Fruit fly (Drosophila melanogaster): Measurements from ENCODE around the gene CG46519.
"Not testable (repeated sequence)": the region's sequence is repeated elsewhere in the genome, so short reads cannot be mapped to it uniquely, and the experiment has no call there.

The CG46519 gene

DNA sequence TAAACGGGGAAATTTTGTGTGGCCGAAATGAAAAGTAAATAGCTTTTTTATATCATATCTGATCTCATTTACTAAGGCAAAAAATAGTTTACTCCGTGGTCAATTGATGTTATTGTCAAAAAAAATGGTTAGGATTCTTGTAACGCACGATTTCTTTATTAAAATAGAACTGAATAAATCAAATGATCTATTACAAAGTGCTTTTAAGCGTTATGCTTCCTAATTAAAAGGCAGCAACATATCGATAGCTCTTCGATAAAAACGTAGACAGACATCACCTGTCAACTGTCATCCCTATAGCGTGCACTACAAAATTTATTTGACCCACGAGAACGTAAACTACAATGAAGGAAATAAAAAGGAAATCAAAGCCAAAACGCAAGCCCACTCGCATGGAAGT, at the start of gene CG46519:
Gene CG46519 (plus strand): TSS at position 301 of the 400 bp plus-strand sequence.
- TF ChIP-seq ttk, insv, h (optimal IDR thresholded peaks at IDR 0.05): not testable (repeated sequence)

DNA sequence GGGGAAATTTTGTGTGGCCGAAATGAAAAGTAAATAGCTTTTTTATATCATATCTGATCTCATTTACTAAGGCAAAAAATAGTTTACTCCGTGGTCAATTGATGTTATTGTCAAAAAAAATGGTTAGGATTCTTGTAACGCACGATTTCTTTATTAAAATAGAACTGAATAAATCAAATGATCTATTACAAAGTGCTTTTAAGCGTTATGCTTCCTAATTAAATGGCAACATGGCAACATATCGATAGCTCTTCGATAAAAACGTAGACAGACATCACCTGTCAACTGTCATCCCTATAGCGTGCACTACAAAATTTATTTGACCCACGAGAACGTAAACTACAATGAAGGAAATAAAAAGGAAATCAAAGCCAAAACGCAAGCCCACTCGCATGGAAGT, 49.2 kb upstream of the CG46519 start, which contains the start of gene CG46511:
Gene CG46511 (plus strand): TSS at position 301 of the 400 bp plus-strand sequence.
- TF ChIP-seq psq, insv, Myc (optimal IDR thresholded peaks at IDR 0.05): not testable (repeated sequence)

DNA sequence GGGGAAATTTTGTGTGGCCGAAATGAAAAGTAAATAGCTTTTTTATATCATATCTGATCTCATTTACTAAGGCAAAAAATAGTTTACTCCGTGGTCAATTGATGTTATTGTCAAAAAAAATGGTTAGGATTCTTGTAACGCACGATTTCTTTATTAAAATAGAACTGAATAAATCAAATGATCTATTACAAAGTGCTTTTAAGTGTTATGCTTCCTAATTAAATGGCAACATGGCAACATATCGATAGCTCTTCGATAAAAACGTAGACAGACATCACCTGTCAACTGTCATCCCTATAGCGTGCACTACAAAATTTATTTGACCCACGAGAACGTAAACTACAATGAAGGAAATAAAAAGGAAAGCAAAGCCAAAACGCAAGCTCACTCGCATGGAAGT, 44.3 kb upstream of the CG46519 start, which contains the start of gene CG46512:
Gene CG46512 (plus strand): TSS at position 301 of the 400 bp plus-strand sequence.
- TF ChIP-seq insv, Myc, h (optimal IDR thresholded peaks at IDR 0.05): not testable (repeated sequence)

DNA sequence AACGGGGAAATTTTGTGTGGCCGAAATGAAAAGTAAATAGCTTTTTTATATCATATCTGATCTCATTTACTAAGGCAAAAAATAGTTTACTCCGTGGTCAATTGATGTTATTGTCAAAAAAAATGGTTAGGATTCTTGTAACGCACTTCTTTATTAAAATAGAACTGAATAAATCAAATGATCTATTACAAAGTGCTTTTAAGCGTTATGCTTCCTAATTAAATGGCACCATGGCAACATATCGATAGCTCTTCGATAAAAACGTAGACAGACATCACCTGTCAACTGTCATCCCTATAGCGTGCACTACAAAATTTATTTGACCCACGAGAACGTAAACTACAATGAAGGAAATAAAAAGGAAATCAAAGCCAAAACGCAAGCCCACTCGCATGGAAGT, 39.4 kb upstream of the CG46519 start, which contains the start of gene CG46513:
Gene CG46513 (plus strand): TSS at position 301 of the 400 bp plus-strand sequence.
- not testable (repeated sequence) for TF ChIP-seq Myc, Sin3A, psq (optimal IDR thresholded peaks at IDR 0.05)

DNA sequence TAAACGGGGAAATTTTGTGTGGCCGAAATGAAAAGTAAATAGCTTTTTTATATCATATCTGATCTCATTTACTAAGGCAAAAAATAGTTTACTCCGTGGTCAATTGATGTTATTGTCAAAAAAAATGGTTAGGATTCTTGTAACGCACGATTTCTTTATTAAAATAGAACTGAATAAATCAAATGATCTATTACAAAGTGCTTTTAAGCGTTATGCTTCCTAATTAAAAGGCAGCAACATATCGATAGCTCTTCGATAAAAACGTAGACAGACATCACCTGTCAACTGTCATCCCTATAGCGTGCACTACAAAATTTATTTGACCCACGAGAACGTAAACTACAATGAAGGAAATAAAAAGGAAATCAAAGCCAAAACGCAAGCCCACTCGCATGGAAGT, 34.5 kb upstream of the CG46519 start, which contains the start of gene CG46514:
Gene CG46514 (plus strand): TSS at position 301 of the 400 bp plus-strand sequence.
- not testable (repeated sequence) for TF ChIP-seq h, insv, ttk (optimal IDR thresholded peaks at IDR 0.05)

DNA sequence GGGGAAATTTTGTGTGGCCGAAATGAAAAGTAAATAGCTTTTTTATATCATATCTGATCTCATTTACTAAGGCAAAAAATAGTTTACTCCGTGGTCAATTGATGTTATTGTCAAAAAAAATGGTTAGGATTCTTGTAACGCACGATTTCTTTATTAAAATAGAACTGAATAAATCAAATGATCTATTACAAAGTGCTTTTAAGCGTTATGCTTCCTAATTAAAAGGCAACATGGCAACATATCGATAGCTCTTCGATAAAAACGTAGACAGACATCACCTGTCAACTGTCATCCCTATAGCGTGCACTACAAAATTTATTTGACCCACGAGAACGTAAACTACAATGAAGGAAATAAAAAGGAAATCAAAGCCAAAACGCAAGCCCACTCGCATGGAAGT, 29.5 kb upstream of the CG46519 start, which contains the start of gene CG46515:
Gene CG46515 (plus strand): TSS at position 301 of the 400 bp plus-strand sequence.
- TF ChIP-seq insv, Sin3A, Myc (optimal IDR thresholded peaks at IDR 0.05): not testable (repeated sequence)

DNA sequence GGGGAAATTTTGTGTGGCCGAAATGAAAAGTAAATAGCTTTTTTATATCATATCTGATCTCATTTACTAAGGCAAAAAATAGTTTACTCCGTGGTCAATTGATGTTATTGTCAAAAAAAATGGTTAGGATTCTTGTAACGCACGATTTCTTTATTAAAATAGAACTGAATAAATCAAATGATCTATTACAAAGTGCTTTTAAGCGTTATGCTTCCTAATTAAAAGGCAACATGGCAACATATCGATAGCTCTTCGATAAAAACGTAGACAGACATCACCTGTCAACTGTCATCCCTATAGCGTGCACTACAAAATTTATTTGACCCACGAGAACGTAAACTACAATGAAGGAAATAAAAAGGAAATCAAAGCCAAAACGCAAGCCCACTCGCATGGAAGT, 19.3 kb upstream of the CG46519 start, which contains the start of gene CG46516:
Gene CG46516 (plus strand): TSS at position 301 of the 400 bp plus-strand sequence.
- TF ChIP-seq Myc, insv, Sin3A (optimal IDR thresholded peaks at IDR 0.05): not testable (repeated sequence)

DNA sequence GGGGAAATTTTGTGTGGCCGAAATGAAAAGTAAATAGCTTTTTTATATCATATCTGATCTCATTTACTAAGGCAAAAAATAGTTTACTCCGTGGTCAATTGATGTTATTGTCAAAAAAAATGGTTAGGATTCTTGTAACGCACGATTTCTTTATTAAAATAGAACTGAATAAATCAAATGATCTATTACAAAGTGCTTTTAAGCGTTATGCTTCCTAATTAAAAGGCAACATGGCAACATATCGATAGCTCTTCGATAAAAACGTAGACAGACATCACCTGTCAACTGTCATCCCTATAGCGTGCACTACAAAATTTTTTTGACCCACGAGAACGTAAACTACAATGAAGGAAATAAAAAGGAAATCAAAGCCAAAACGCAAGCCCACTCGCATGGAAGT, 14.3 kb upstream of the CG46519 start, which contains the start of gene CG46517:
Gene CG46517 (plus strand): TSS at position 301 of the 400 bp plus-strand sequence.
- not testable (repeated sequence) for TF ChIP-seq Myc, insv, ttk (optimal IDR thresholded peaks at IDR 0.05)

DNA sequence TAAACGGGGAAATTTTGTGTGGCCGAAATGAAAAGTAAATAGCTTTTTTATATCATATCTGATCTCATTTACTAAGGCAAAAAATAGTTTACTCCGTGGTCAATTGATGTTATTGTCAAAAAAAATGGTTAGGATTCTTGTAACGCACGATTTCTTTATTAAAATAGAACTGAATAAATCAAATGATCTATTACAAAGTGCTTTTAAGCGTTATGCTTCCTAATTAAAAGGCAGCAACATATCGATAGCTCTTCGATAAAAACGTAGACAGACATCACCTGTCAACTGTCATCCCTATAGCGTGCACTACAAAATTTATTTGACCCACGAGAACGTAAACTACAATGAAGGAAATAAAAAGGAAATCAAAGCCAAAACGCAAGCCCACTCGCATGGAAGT, 5.1 kb upstream of the CG46519 start, which contains the start of gene CG46518:
Gene CG46518 (plus strand): TSS at position 301 of the 400 bp plus-strand sequence.
- not testable (repeated sequence) for TF ChIP-seq h, ttk, psq (optimal IDR thresholded peaks at IDR 0.05)

DNA sequence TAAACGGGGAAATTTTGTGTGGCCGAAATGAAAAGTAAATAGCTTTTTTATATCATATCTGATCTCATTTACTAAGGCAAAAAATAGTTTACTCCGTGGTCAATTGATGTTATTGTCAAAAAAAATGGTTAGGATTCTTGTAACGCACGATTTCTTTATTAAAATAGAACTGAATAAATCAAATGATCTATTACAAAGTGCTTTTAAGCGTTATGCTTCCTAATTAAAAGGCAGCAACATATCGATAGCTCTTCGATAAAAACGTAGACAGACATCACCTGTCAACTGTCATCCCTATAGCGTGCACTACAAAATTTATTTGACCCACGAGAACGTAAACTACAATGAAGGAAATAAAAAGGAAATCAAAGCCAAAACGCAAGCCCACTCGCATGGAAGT, 4.9 kb downstream of the CG46519 start, which contains the start of gene CG46520:
Gene CG46520 (plus strand): TSS at position 301 of the 400 bp plus-strand sequence.
- TF ChIP-seq h, Myc, ttk (optimal IDR thresholded peaks at IDR 0.05): not testable (repeated sequence)

DNA sequence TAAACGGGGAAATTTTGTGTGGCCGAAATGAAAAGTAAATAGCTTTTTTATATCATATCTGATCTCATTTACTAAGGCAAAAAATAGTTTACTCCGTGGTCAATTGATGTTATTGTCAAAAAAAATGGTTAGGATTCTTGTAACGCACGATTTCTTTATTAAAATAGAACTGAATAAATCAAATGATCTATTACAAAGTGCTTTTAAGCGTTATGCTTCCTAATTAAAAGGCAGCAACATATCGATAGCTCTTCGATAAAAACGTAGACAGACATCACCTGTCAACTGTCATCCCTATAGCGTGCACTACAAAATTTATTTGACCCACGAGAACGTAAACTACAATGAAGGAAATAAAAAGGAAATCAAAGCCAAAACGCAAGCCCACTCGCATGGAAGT, 9.9 kb downstream of the CG46519 start, which contains the start of gene CG46521:
Gene CG46521 (plus strand): TSS at position 301 of the 400 bp plus-strand sequence.
- TF ChIP-seq insv, Myc, psq (optimal IDR thresholded peaks at IDR 0.05): not testable (repeated sequence)

DNA sequence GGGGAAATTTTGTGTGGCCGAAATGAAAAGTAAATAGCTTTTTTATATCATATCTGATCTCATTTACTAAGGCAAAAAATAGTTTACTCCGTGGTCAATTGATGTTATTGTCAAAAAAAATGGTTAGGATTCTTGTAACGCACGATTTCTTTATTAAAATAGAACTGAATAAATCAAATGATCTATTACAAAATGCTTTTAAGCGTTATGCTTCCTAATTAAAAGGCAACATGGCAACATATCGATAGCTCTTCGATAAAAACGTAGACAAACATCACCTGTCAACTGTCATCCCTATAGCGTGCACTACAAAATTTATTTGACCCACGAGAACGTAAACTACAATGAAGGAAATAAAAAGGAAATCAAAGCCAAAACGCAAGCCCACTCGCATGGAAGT, 14.9 kb downstream of the CG46519 start, which contains the start of gene CG46522:
Gene CG46522 (plus strand): TSS at position 301 of the 400 bp plus-strand sequence.
- TF ChIP-seq h, Myc, Sin3A (optimal IDR thresholded peaks at IDR 0.05): not testable (repeated sequence)

DNA sequence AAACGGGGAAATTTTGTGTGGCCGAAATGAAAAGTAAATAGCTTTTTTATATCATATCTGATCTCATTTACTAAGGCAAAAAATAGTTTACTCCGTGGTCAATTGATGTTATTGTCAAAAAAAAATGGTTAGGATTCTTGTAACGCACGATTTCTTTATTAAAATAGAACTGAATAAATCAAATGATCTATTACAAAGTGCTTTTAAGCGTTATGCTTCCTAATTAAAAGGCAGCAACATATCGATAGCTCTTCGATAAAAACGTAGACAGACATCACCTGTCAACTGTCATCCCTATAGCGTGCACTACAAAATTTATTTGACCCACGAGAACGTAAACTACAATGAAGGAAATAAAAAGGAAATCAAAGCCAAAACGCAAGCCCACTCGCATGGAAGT, 19.9 kb downstream of the CG46519 start, which contains the start of gene CG41562:
Gene CG41562 (plus strand): TSS at position 301 of the 400 bp plus-strand sequence.
- TF ChIP-seq psq, h, insv (optimal IDR thresholded peaks at IDR 0.05): not testable (repeated sequence)

All from Kc167 (cell line).